Worm (Caenorhabditis elegans) whole organism, young adult: Measurements from ENCODE around the gene F52H3.11.

Experiments
- C17E4.6 ChIP-seq: fragments of 200-800 bp; sonication (Bioruptor generic); IDR thresholded peaks from 2 replicates; pipeline ENCODE4 v1.3.6; 2022; ENCODE audit warnings: missing genetic modification reagents, missing genetic modification characterization, missing compliant biosample characterization
- F57A8.1 ChIP-seq: fragments of 200-800 bp; sonication (Bioruptor generic); optimal IDR thresholded peaks from 2 replicates; lab custom pipeline; 2018; ENCODE audit warnings: mild to moderate bottlenecking, missing genetic modification characterization, moderate library complexity, missing compliant biosample characterization
- K11D2.4 ChIP-seq: fragments of 200-800 bp; sonication (Bioruptor generic); IDR thresholded peaks from 2 replicates; pipeline ENCODE4 v1.3.6; 2022; ENCODE audit warnings: missing genetic modification reagents, missing genetic modification characterization, missing compliant biosample characterization
- ama-1 ChIP-seq, 3 experiments: fragments of 150-350 bp in 1 of 3; sonication (generic microtip) in 2 of 3; optimal IDR thresholded peaks; 2 replicates each; lab custom pipeline; 2014 to 2018; ENCODE audit warnings: missing biosample characterization in 2 of 3, missing genetic modification characterization in 2 of 3, missing genetic modification reagents in 2 of 3
- athp-1 ChIP-seq: sonication (generic microtip); optimal IDR thresholded peaks from 2 replicates; lab custom pipeline; 2017; ENCODE audit warnings: mild to moderate bottlenecking, missing genetic modification characterization, missing compliant biosample characterization
- ceh-91 ChIP-seq: fragments of 200-800 bp; sonication (Bioruptor generic); IDR thresholded peaks from 2 replicates; pipeline ENCODE4 v1.3.6; 2022; ENCODE audit warnings: missing genetic modification reagents, missing genetic modification characterization, missing compliant biosample characterization
- egl-44 ChIP-seq: fragments of 200-800 bp; sonication (Bioruptor generic); IDR thresholded peaks from 2 replicates; pipeline ENCODE4 v1.3.6; 2022; ENCODE audit warnings: missing genetic modification reagents, missing genetic modification characterization, missing compliant biosample characterization
- egrh-3 ChIP-seq: fragments of 200-800 bp; sonication (Bioruptor generic); IDR thresholded peaks from 2 replicates; pipeline ENCODE4 v1.3.6; 2022; ENCODE audit warnings: missing genetic modification reagents, missing genetic modification characterization, missing compliant biosample characterization
- him-1 ChIP-seq: sonication (generic microtip); optimal IDR thresholded peaks from 2 replicates; lab custom pipeline; 2016; ENCODE audit warnings: missing genotype, missing genetic modification reagents, missing genetic modification characterization, missing compliant biosample characterization
- let-526 ChIP-seq: fragments of 200-800 bp; sonication (Bioruptor generic); IDR thresholded peaks from 2 replicates; pipeline ENCODE4 v1.3.6; 2022; ENCODE audit warnings: missing genetic modification reagents, missing genetic modification characterization, missing compliant biosample characterization
- lsy-27 ChIP-seq: sonication (generic microtip); optimal IDR thresholded peaks from 2 replicates; lab custom pipeline; 2017; ENCODE audit warnings: missing genetic modification characterization, mild to moderate bottlenecking, missing compliant biosample characterization, antibody characterized with exemption, missing genotype, borderline replicate concordance; ENCODE audit not compliant: insufficient read depth
- rpc-1 ChIP-seq, 2 experiments: fragments of 150-350 bp in 1 of 2; sonication (generic microtip) in 1 of 2; optimal IDR thresholded peaks; 2 replicates each; lab custom pipeline; 2014 to 2018; ENCODE audit warnings: missing biosample characterization in 1 of 2, missing genetic modification characterization in 1 of 2, missing genetic modification reagents in 1 of 2, missing genotype in 1 of 2
- somi-1 ChIP-seq: fragments of 200-800 bp; sonication (Bioruptor generic); optimal IDR thresholded peaks from 2 replicates; lab custom pipeline; 2018; ENCODE audit warnings: mild to moderate bottlenecking, missing genetic modification characterization, missing compliant biosample characterization

DNA sequence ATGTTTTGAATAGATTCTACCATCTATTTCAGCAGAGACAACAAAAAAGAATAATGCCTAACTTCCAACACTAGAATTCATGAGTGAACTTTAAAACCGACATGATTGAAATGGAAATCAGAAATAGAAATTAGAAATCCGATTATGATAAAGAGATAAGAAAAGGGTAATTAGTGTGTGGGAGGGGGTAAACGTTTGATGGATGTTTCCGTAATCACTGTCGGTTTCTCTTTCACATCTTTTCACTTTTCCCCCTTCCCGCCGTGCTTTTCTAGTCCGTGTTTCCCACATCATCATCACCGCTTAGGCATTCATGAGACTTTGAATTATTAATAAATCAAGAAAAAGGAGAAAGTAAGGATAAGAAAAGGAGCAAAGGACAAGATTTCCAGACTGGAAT lies 707 bp upstream of the F52H3.11 start:
- TF ChIP-seq him-1 (tag; lab: Kevin White, UChicago) (no peak), ceh-91 (no peak), ama-1 (optimal IDR thresholded peaks at IDR 0.05; lab: Kevin White, UChicago) (no peak), ama-1 (GFP tag; optimal IDR thresholded peaks at IDR 0.05; lab: Kevin White, UChicago) (no peak), lsy-27 (tag; lab: Kevin White, UChicago) (no peak), rpc-1 (optimal IDR thresholded peaks at IDR 0.05; lab: Kevin White, UChicago) (no peak), rpc-1 (tag; optimal IDR thresholded peaks at IDR 0.05; lab: Kevin White, UChicago) (no peak), C17E4.6 (GFP tag; lab: Robert Waterston, UW) (no peak), egl-44 (GFP tag; lab: Robert Waterston, UW) (no peak), somi-1 (GFP tag; lab: Kevin White, UChicago) (no peak), egrh-3 (GFP tag; lab: Robert Waterston, UW) (no peak), K11D2.4 (no peak), athp-1 (no peak), let-526 (GFP tag; lab: Robert Waterston, UW) (no peak), F57A8.1 (no peak)
